Worm (Caenorhabditis elegans) whole organism, young adult: Measurements from ENCODE around the gene fbxc-23.

Experiments used
- B0261.1 ChIP-seq: sonication (generic microtip); optimal IDR thresholded peaks from 2 replicates; lab custom pipeline; 2016; ENCODE audit warnings: mild to moderate bottlenecking, missing genetic modification characterization, moderate library complexity, missing compliant biosample characterization
- B0336.3 ChIP-seq: fragments of 200-800 bp; sonication (Bioruptor generic); IDR thresholded peaks from 2 replicates; pipeline ENCODE4 v1.3.6; 2022; ENCODE audit warnings: missing genetic modification characterization, missing compliant biosample characterization
- D2030.7 ChIP-seq: fragments of 200-800 bp; sonication (Bioruptor generic); IDR thresholded peaks from 2 replicates; pipeline ENCODE4 v1.3.6; 2022; ENCODE audit warnings: missing genetic modification reagents, missing genetic modification characterization, missing compliant biosample characterization
- F33H1.4 ChIP-seq: fragments of 200-800 bp; sonication (Bioruptor generic); IDR thresholded peaks from 2 replicates; pipeline ENCODE4 v1.3.6; 2022; ENCODE audit warnings: missing genetic modification reagents, missing genetic modification characterization, missing compliant biosample characterization
- F49E8.2 ChIP-seq: sonication (generic microtip); optimal IDR thresholded peaks from 3 replicates; lab custom pipeline; 2017; ENCODE audit warnings: missing genetic modification characterization, mild to moderate bottlenecking, missing compliant biosample characterization, antibody characterized with exemption, moderate library complexity; ENCODE audit not compliant: insufficient read depth
- F57C9.4 ChIP-seq: sonication (generic microtip); optimal IDR thresholded peaks from 2 replicates; lab custom pipeline; 2017; ENCODE audit warnings: mild to moderate bottlenecking, missing genetic modification characterization, missing compliant biosample characterization
- T07F8.4 ChIP-seq: sonication (generic microtip); optimal IDR thresholded peaks from 2 replicates; lab custom pipeline; 2016; ENCODE audit warnings: mild to moderate bottlenecking, missing genetic modification characterization, moderate library complexity, missing compliant biosample characterization
- Y53F4B.3 ChIP-seq: fragments of 200-800 bp; sonication (Bioruptor generic); IDR thresholded peaks from 2 replicates; pipeline ENCODE4 v1.3.6; 2022; ENCODE audit warnings: missing genetic modification reagents, missing genetic modification characterization, missing compliant biosample characterization
- Y53G8AR.9 ChIP-seq: fragments of 200-800 bp; sonication (Bioruptor generic); conservative IDR thresholded peaks from 2 replicates; pipeline ENCODE4 v1.3.6; 2022; ENCODE audit warnings: missing genetic modification reagents, missing genetic modification characterization, missing compliant biosample characterization
- ZK185.1 ChIP-seq: sonication (generic microtip); optimal IDR thresholded peaks from 2 replicates; lab custom pipeline; 2016; ENCODE audit warnings: mild to moderate bottlenecking, missing genetic modification characterization, missing compliant biosample characterization; ENCODE audit not compliant: poor library complexity, severe bottlenecking
- ama-1 ChIP-seq, 3 experiments: fragments of 150-350 bp in 1 of 3; sonication (generic microtip) in 2 of 3; optimal IDR thresholded peaks; 2 replicates each; lab custom pipeline; 2014 to 2018; ENCODE audit warnings: missing biosample characterization in 2 of 3, missing genetic modification characterization in 2 of 3, missing genetic modification reagents in 2 of 3
- aptf-2 ChIP-seq: fragments of 200-800 bp; sonication (Bioruptor generic); conservative IDR thresholded peaks from 2 replicates; pipeline ENCODE4 v1.3.6; 2022; ENCODE audit warnings: missing genetic modification reagents, missing genetic modification characterization, missing compliant biosample characterization
- aptf-3 ChIP-seq: fragments of 200-800 bp; sonication (Bioruptor generic); IDR thresholded peaks from 2 replicates; pipeline ENCODE4 v1.3.6; 2022; ENCODE audit warnings: missing genetic modification characterization, missing compliant biosample characterization
- atf-7 ChIP-seq: sonication (generic microtip); optimal IDR thresholded peaks from 2 replicates; lab custom pipeline; 2017; ENCODE audit warnings: mild to moderate bottlenecking, missing genetic modification characterization, missing compliant biosample characterization
- attf-5 ChIP-seq: fragments of 200-800 bp; sonication (Bioruptor generic); optimal IDR thresholded peaks from 2 replicates; lab custom pipeline; 2018; ENCODE audit warnings: mild to moderate bottlenecking, missing genetic modification characterization, missing compliant biosample characterization
- attf-6 ChIP-seq: fragments of 200-800 bp; sonication (Bioruptor generic); IDR thresholded peaks from 2 replicates; pipeline ENCODE4 v1.3.6; 2022; ENCODE audit warnings: missing genetic modification reagents, missing genetic modification characterization, missing compliant biosample characterization
- cebp-1 ChIP-seq, 2 experiments: fragments of 200-800 bp in 1 of 2; sonication (Bioruptor generic) in 1 of 2; sonication (generic microtip) in 1 of 2; IDR thresholded peaks in 1 of 2; optimal IDR thresholded peaks in 1 of 2; 2 replicates each; pipeline versions ENCODE4 v1.3.6 to Lab custom; 2017 to 2022; ENCODE audit warnings: missing compliant biosample characterization in 2 of 2, missing genetic modification characterization in 2 of 2, mild to moderate bottlenecking in 1 of 2, missing genetic modification reagents in 1 of 2, moderate library complexity in 1 of 2
- cebp-2 ChIP-seq: fragments of 200-800 bp; sonication (Bioruptor generic); IDR thresholded peaks from 2 replicates; pipeline ENCODE4 v1.3.6; 2022; ENCODE audit warnings: missing genetic modification characterization, missing compliant biosample characterization
- ceh-100 ChIP-seq: fragments of 200-800 bp; sonication (Bioruptor generic); IDR thresholded peaks from 2 replicates; pipeline ENCODE4 v1.3.6; 2022; ENCODE audit warnings: missing genetic modification reagents, missing genetic modification characterization, missing compliant biosample characterization
- ceh-27 ChIP-seq: fragments of 200-800 bp; sonication (Bioruptor generic); optimal IDR thresholded peaks from 2 replicates; lab custom pipeline; 2018; ENCODE audit warnings: mild to moderate bottlenecking, missing genetic modification characterization, moderate library complexity, missing compliant biosample characterization
- dox-1 ChIP-seq: fragments of 200-800 bp; sonication (Bioruptor generic); IDR thresholded peaks from 2 replicates; pipeline ENCODE4 v1.3.6; 2022; ENCODE audit warnings: missing genetic modification reagents, missing genetic modification characterization, missing compliant biosample characterization
- efl-1 ChIP-seq: fragments of 150-350 bp; optimal IDR thresholded peaks from 2 replicates; lab custom pipeline; 2014; ENCODE audit warnings: missing biosample characterization, missing genetic modification reagents, missing genetic modification characterization
- egl-44 ChIP-seq: fragments of 200-800 bp; sonication (Bioruptor generic); IDR thresholded peaks from 2 replicates; pipeline ENCODE4 v1.3.6; 2022; ENCODE audit warnings: missing genetic modification reagents, missing genetic modification characterization, missing compliant biosample characterization
- ekl-4 ChIP-seq: fragments of 200-800 bp; sonication (Bioruptor generic); IDR thresholded peaks from 2 replicates; pipeline ENCODE4 v1.3.6; 2022; ENCODE audit warnings: missing genetic modification reagents, missing genetic modification characterization, missing compliant biosample characterization
- gei-17 ChIP-seq: fragments of 200-800 bp; sonication (Bioruptor generic); optimal IDR thresholded peaks from 2 replicates; lab custom pipeline; 2018; ENCODE audit warnings: mild to moderate bottlenecking, missing genetic modification characterization, missing compliant biosample characterization
- him-1 ChIP-seq: sonication (generic microtip); optimal IDR thresholded peaks from 2 replicates; lab custom pipeline; 2016; ENCODE audit warnings: missing genotype, missing genetic modification reagents, missing genetic modification characterization, missing compliant biosample characterization
- hlh-12 ChIP-seq: sonication (generic microtip); optimal IDR thresholded peaks from 2 replicates; lab custom pipeline; 2016; ENCODE audit warnings: missing genetic modification characterization, missing compliant biosample characterization
- hlh-26 ChIP-seq: fragments of 200-800 bp; sonication (Bioruptor generic); conservative IDR thresholded peaks from 2 replicates; pipeline ENCODE4 v1.3.6; 2022; ENCODE audit warnings: missing genetic modification reagents, missing genetic modification characterization, missing compliant biosample characterization
- hmg-1.2 ChIP-seq: fragments of 200-800 bp; sonication (Bioruptor generic); IDR thresholded peaks from 2 replicates; pipeline ENCODE4 v1.3.6; 2022; ENCODE audit warnings: missing genetic modification reagents, missing genetic modification characterization, missing compliant biosample characterization
- hsf-1 ChIP-seq: fragments of 200-800 bp; sonication (Bioruptor generic); IDR thresholded peaks from 2 replicates; pipeline ENCODE4 v1.3.6; 2022; ENCODE audit warnings: missing genetic modification reagents, missing genetic modification characterization, missing compliant biosample characterization
- lag-1 ChIP-seq: fragments of 200-800 bp; sonication (Bioruptor generic); IDR thresholded peaks from 2 replicates; pipeline ENCODE4 v1.3.6; 2022; ENCODE audit warnings: missing genetic modification reagents, missing genetic modification characterization, missing compliant biosample characterization
- let-607 ChIP-seq, 2 experiments: fragments of 200-800 bp in 1 of 2; sonication (Bioruptor generic) in 1 of 2; sonication (generic microtip) in 1 of 2; optimal IDR thresholded peaks; 2 replicates each; lab custom pipeline; 2016 to 2018; ENCODE audit warnings: mild to moderate bottlenecking in 2 of 2, missing compliant biosample characterization in 2 of 2, missing genetic modification characterization in 2 of 2, moderate library complexity in 2 of 2, missing genotype in 1 of 2
- lin-35 ChIP-seq, 3 experiments: fragments of 150-350 bp in 2 of 3; sonication (generic microtip) in 1 of 3; optimal IDR thresholded peaks; 2 replicates each; lab custom pipeline; 2014 to 2018; ENCODE audit warnings: missing biosample characterization in 3 of 3, missing genetic modification characterization in 3 of 3, missing genetic modification reagents in 3 of 3
- lin-54 ChIP-seq: fragments of 200-800 bp; sonication (Bioruptor generic); optimal IDR thresholded peaks from 2 replicates; lab custom pipeline; 2018; ENCODE audit warnings: mild to moderate bottlenecking, missing genetic modification characterization, missing compliant biosample characterization
- lir-1 ChIP-seq: fragments of 200-800 bp; sonication (Bioruptor generic); conservative IDR thresholded peaks from 2 replicates; pipeline ENCODE4 v1.3.6; 2022; ENCODE audit warnings: missing genetic modification reagents, missing genetic modification characterization, missing compliant biosample characterization
- madf-3 ChIP-seq: fragments of 200-800 bp; sonication (Bioruptor generic); IDR thresholded peaks from 2 replicates; pipeline ENCODE4 v1.3.6; 2022; ENCODE audit warnings: missing genetic modification reagents, missing genetic modification characterization, missing compliant biosample characterization
- madf-6 ChIP-seq: fragments of 200-800 bp; sonication (Bioruptor generic); IDR thresholded peaks from 2 replicates; pipeline ENCODE4 v1.3.6; 2022; ENCODE audit warnings: missing genetic modification reagents, missing genetic modification characterization, missing compliant biosample characterization
- mcd-1 ChIP-seq: fragments of 200-800 bp; sonication (Bioruptor generic); IDR thresholded peaks from 2 replicates; pipeline ENCODE4 v1.3.6; 2022; ENCODE audit warnings: missing genetic modification reagents, missing genetic modification characterization, missing compliant biosample characterization
- pbrm-1 ChIP-seq: fragments of 200-800 bp; sonication (Bioruptor generic); IDR thresholded peaks from 2 replicates; pipeline ENCODE4 v1.3.6; 2022; ENCODE audit warnings: missing genetic modification reagents, missing genetic modification characterization, missing compliant biosample characterization
- somi-1 ChIP-seq: fragments of 200-800 bp; sonication (Bioruptor generic); optimal IDR thresholded peaks from 2 replicates; lab custom pipeline; 2018; ENCODE audit warnings: mild to moderate bottlenecking, missing genetic modification characterization, missing compliant biosample characterization
- sptf-2 ChIP-seq: fragments of 200-800 bp; sonication (Bioruptor generic); optimal IDR thresholded peaks from 2 replicates; lab custom pipeline; 2018; ENCODE audit warnings: mild to moderate bottlenecking, missing genetic modification characterization, missing compliant biosample characterization
- tbp1 ChIP-seq: fragments of 200-800 bp; sonication (Bioruptor generic); optimal IDR thresholded peaks from 2 replicates; lab custom pipeline; 2018; ENCODE audit warnings: mild to moderate bottlenecking, missing genetic modification characterization, missing compliant biosample characterization
- tlf-1 ChIP-seq: fragments of 200-800 bp; sonication (Bioruptor generic); optimal IDR thresholded peaks from 2 replicates; lab custom pipeline; 2018; ENCODE audit warnings: mild to moderate bottlenecking, missing genetic modification characterization, missing compliant biosample characterization
- zfh-2 ChIP-seq: fragments of 200-800 bp; sonication (Bioruptor generic); conservative IDR thresholded peaks from 2 replicates; pipeline ENCODE4 v1.3.6; 2022; ENCODE audit warnings: missing genetic modification reagents, missing genetic modification characterization, missing compliant biosample characterization
- zim-3 ChIP-seq: sonication (generic microtip); optimal IDR thresholded peaks from 2 replicates; lab custom pipeline; 2017; ENCODE audit warnings: mild to moderate bottlenecking, missing genetic modification characterization, moderate library complexity, missing compliant biosample characterization
- ztf-18 ChIP-seq: sonication (generic microtip); optimal IDR thresholded peaks from 2 replicates; lab custom pipeline; 2016; ENCODE audit warnings: missing genotype, mild to moderate bottlenecking, missing genetic modification characterization, missing compliant biosample characterization
- ztf-22 ChIP-seq: fragments of 200-800 bp; sonication (Bioruptor generic); optimal IDR thresholded peaks from 2 replicates; lab custom pipeline; 2018; ENCODE audit warnings: mild to moderate bottlenecking, missing genetic modification characterization, moderate library complexity, missing compliant biosample characterization
- ztf-26 ChIP-seq: sonication (generic microtip); optimal IDR thresholded peaks from 2 replicates; lab custom pipeline; 2017; ENCODE audit warnings: missing genetic modification characterization, missing compliant biosample characterization

The fbxc-23 gene

DNA sequence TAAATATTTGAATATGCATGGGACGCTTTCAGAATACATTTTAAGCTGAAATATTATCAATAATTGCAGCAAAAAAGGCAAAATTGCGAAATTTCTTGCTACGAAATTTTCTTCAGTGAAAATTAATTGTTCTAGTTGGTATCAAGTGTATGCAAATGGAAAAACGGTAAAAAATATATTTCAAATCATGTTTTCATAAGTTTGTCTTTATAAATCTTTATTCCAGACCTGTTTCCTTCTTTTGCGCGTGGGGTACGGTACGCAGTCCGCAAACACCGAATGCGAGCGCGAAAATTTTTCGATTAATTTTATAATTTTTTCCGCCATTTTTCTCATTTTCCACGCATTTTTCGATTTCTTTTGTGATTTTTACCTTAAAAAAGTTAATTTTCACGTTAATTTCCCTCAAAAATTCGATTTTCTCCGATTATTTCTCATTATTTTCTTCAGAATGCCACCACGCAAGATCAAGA is at the start of gene fbxc-23, which contains the start of gene csc-1:
Gene fbxc-23, minus strand, starts transcription at position 51 of the 473 bp plus-strand sequence.
Gene csc-1, plus strand, starts transcription at position 451 of the 473 bp plus-strand sequence.
- TF ChIP-seq madf-6 (GFP tag; lab: Robert Waterston, UW) (peak; percentile 100), attf-6 (GFP tag; lab: Robert Waterston, UW) (no peak), mcd-1 (GFP tag; lab: Robert Waterston, UW) (peak; percentile 30; the same call in 1 of the 2 replicates), tlf-1 (GFP tag; lab: Kevin White, UChicago) (peak; percentile 41), him-1 (tag; lab: Kevin White, UChicago) (no peak), zim-3 (tag; lab: Kevin White, UChicago) (no peak), egl-44 (GFP tag; lab: Robert Waterston, UW) (no peak), ztf-22 (no peak), lin-35 (GFP tag; optimal IDR thresholded peaks at IDR 0.05; lab: Kevin White, UChicago) (peak in 2 of 3 experiments; percentile 77 to 78), F49E8.2 (tag; lab: Kevin White, UChicago) (peak; percentile 62), ceh-100 (GFP tag; lab: Robert Waterston, UW) (no peak), gei-17 (GFP tag; lab: Kevin White, UChicago) (no peak), dox-1 (GFP tag; lab: Robert Waterston, UW) (peak; percentile 67), hmg-1.2 (GFP tag; lab: Robert Waterston, UW) (peak; percentile 49; the same call in 1 of the 2 replicates), atf-7 (tag; lab: Kevin White, UChicago) (no peak), ekl-4 (GFP tag; lab: Robert Waterston, UW) (no peak), hsf-1 (GFP tag; lab: Robert Waterston, UW) (0 out of 2 replicates have a peak, but pooled peaks have one; percentile 41), ama-1 (optimal IDR thresholded peaks at IDR 0.05; lab: Kevin White, UChicago) (no peak), ama-1 (GFP tag; optimal IDR thresholded peaks at IDR 0.05; lab: Kevin White, UChicago) (no peak), T07F8.4 (no peak), somi-1 (GFP tag; lab: Kevin White, UChicago) (no peak), ztf-26 (tag; lab: Kevin White, UChicago) (no peak), Y53F4B.3 (no peak), aptf-3 (no peak), lin-54 (GFP tag; lab: Kevin White, UChicago) (peak; percentile 80), F57C9.4 (tag; lab: Kevin White, UChicago) (no peak), madf-3 (no peak), F33H1.4 (peak; percentile 74), tbp1 (peak; percentile 24), lir-1 (GFP tag; lab: Robert Waterston, UW) (no peak), efl-1 (GFP tag; lab: Kevin White, UChicago) (peak; percentile 96), sptf-2 (GFP tag; lab: Kevin White, UChicago) (no peak), cebp-1 (GFP tag; IDR thresholded peaks at IDR 0.05; lab: Robert Waterston, UW) (no peak), cebp-1 (tag; optimal IDR thresholded peaks at IDR 0.05; lab: Kevin White, UChicago) (peak; percentile 34), cebp-2 (no peak), zfh-2 (GFP tag; lab: Robert Waterston, UW) (no peak), aptf-2 (GFP tag; lab: Robert Waterston, UW) (no peak), hlh-12 (tag; lab: Kevin White, UChicago) (no peak), Y53G8AR.9 (no peak), ztf-18 (tag; lab: Kevin White, UChicago) (no peak), D2030.7 (GFP tag; lab: Robert Waterston, UW) (peak; percentile 82), B0261.1 (no peak), hlh-26 (GFP tag; lab: Robert Waterston, UW) (no peak), lag-1 (GFP tag; lab: Robert Waterston, UW) (no peak), B0336.3 (GFP tag; lab: Robert Waterston, UW) (no peak), ZK185.1 (tag; lab: Kevin White, UChicago) (no peak), attf-5 (GFP tag; lab: Kevin White, UChicago) (no peak), ceh-27 (GFP tag; lab: Kevin White, UChicago) (no peak), let-607 (tag; optimal IDR thresholded peaks at IDR 0.05; lab: Kevin White, UChicago) (no peak), pbrm-1 (GFP tag; lab: Robert Waterston, UW) (0 out of 2 replicates have a peak, but pooled peaks have one; percentile 10)
